Fruit fly (Drosophila melanogaster): ENCODE results near the gene RabGGTb.

Gene RabGGTb

dm6 chr2L:2897024-2897549 lies 18.2 kb downstream of the RabGGTb start (continued):
- peak; percentile 93 for TF ChIP-seq ci (GFP tag; IDR thresholded peaks at IDR 0.05)
- peak; percentile 59; the same call in 1 of the 2 replicates for TF ChIP-seq Lim3 (GFP tag; IDR thresholded peaks at IDR 0.05)
- TF ChIP-seq nau (GFP tag; optimal IDR thresholded peaks at IDR 0.05) = peak; percentile 28
- TF ChIP-seq Fer2 (tag; optimal IDR thresholded peaks at IDR 0.05) = no peak
- peak; percentile 62 for TF ChIP-seq gsb-n (tag; optimal IDR thresholded peaks at IDR 0.05)
- TF ChIP-seq bcd (GFP tag; optimal IDR thresholded peaks at IDR 0.05) = peak; percentile 73
- TF ChIP-seq CG11696 (GFP tag; IDR thresholded peaks at IDR 0.05) = peak; percentile 48
- peak; percentile 90 for TF ChIP-seq CG30403 (GFP tag; optimal IDR thresholded peaks at IDR 0.05)
- peak; percentile 37 for TF ChIP-seq CG10565 (GFP tag; optimal IDR thresholded peaks at IDR 0.05)
- no peak for TF ChIP-seq CG4328 (GFP tag; optimal IDR thresholded peaks at IDR 0.05)
- peak; percentile 56 for TF ChIP-seq trem (tag; optimal IDR thresholded peaks at IDR 0.05)
- peak; percentile 87 for TF ChIP-seq Abd-B (GFP tag; optimal IDR thresholded peaks at IDR 0.05)
- peak; percentile 72 for TF ChIP-seq dm (GFP tag; optimal IDR thresholded peaks at IDR 0.05)
- TF ChIP-seq hth (optimal IDR thresholded peaks at IDR 0.05) = no peak
- peak; percentile 66 for TF ChIP-seq pros (GFP tag; optimal IDR thresholded peaks at IDR 0.05)
- peak; percentile 38 for TF ChIP-seq Asciz (GFP tag; optimal IDR thresholded peaks at IDR 0.05)
- TF ChIP-seq grn (GFP tag; optimal IDR thresholded peaks at IDR 0.05) = peak; percentile 35
- peak; percentile 90 for TF ChIP-seq gem (tag; optimal IDR thresholded peaks at IDR 0.05)
- TF ChIP-seq CG6791 (GFP tag; IDR thresholded peaks at IDR 0.05; ENCODE audit: partially characterized antibody) = no peak
- TF ChIP-seq chn (GFP tag; optimal IDR thresholded peaks at IDR 0.05) = peak; percentile 92
- no peak for TF ChIP-seq MESR4 (GFP tag; optimal IDR thresholded peaks at IDR 0.05)
- TF ChIP-seq CG12299 (tag; optimal IDR thresholded peaks at IDR 0.05) = no peak
- peak; percentile 29 for TF ChIP-seq CG8478 (optimal IDR thresholded peaks at IDR 0.05)
- TF ChIP-seq fu2 (GFP tag; optimal IDR thresholded peaks at IDR 0.05) = peak; percentile 75
- peak; percentile 79 for TF ChIP-seq Ada2b (GFP tag; IDR thresholded peaks at IDR 0.05)
- no peak for TF ChIP-seq Dref (GFP tag; IDR thresholded peaks at IDR 0.05)
- peak; percentile 77 for TF ChIP-seq CG15269 (tag; optimal IDR thresholded peaks at IDR 0.05)
- TF ChIP-seq CG8924 (tag; optimal IDR thresholded peaks at IDR 0.05) = peak; percentile 74
- peak; percentile 11 for TF ChIP-seq TFAM (GFP tag; optimal IDR thresholded peaks at IDR 0.05)
- peak; percentile 94 for TF ChIP-seq cg (GFP tag; optimal IDR thresholded peaks at IDR 0.05)
- peak; percentile 96 for TF ChIP-seq lilli (GFP tag; optimal IDR thresholded peaks at IDR 0.05)
- TF ChIP-seq caup (GFP tag; optimal IDR thresholded peaks at IDR 0.05; ENCODE audit: severe bottlenecking) = peak; percentile 70
- peak; percentile 73 for TF ChIP-seq Meics (GFP tag; optimal IDR thresholded peaks at IDR 0.05)
- TF ChIP-seq CG12942 (GFP tag; optimal IDR thresholded peaks at IDR 0.05) = peak; percentile 82
- no peak for TF ChIP-seq CG6765 (GFP tag; optimal IDR thresholded peaks at IDR 0.05)
- peak; percentile 85 for TF ChIP-seq gcm2 (GFP tag; optimal IDR thresholded peaks at IDR 0.05)
- TF ChIP-seq pan (optimal IDR thresholded peaks at IDR 0.05) = no peak
- TF ChIP-seq pan (GFP tag; optimal IDR thresholded peaks at IDR 0.05 in 1 of 2, IDR thresholded peaks at IDR 0.05 in 1 of 2) = peak in 1 of 2 experiments; percentile 85
- peak; percentile 75 for TF ChIP-seq CG10979 (tag; optimal IDR thresholded peaks at IDR 0.05)
- TF ChIP-seq Atf-2 (GFP tag; optimal IDR thresholded peaks at IDR 0.05) = peak; percentile 88
- TF ChIP-seq BEAF-32 (GFP tag; optimal IDR thresholded peaks at IDR 0.05) = no peak
- peak; percentile 77 for TF ChIP-seq unpg (GFP tag; optimal IDR thresholded peaks at IDR 0.05)
- TF ChIP-seq CG7372 (GFP tag; IDR thresholded peaks at IDR 0.05) = 0 out of 2 replicates have a peak, but pooled peaks have one; percentile 18
- peak; percentile 79 for TF ChIP-seq CG31441 (GFP tag; IDR thresholded peaks at IDR 0.05)
- TF ChIP-seq sima (GFP tag; optimal IDR thresholded peaks at IDR 0.05) = peak; percentile 58
- no peak for TF ChIP-seq h (optimal IDR thresholded peaks at IDR 0.05)
- TF ChIP-seq Adf1 (GFP tag; IDR thresholded peaks at IDR 0.05) = 0 out of 2 replicates have a peak, but pooled peaks have one; percentile 20
- TF ChIP-seq onecut (GFP tag; IDR thresholded peaks at IDR 0.05) = peak; percentile 99
- peak; percentile 84 for TF ChIP-seq ase (GFP tag; IDR thresholded peaks at IDR 0.05)
- TF ChIP-seq dmrt11E (tag; optimal IDR thresholded peaks at IDR 0.05) = peak; percentile 78
- peak; percentile 77 for TF ChIP-seq CG12155 (GFP tag; optimal IDR thresholded peaks at IDR 0.05)

Measured in whole organism, embryonic.